Worm (Caenorhabditis elegans) whole organism, L4/young adult: ENCODE results near the gene Y50D4C.12.

Source experiments
- W03F9.2 ChIP-seq: fragments of 150-350 bp; optimal IDR thresholded peaks from 2 replicates; lab custom pipeline; 2014; ENCODE audit warnings: missing biosample characterization, missing genetic modification characterization
- dao-5 ChIP-seq: sonication (generic microtip); optimal IDR thresholded peaks from 2 replicates; lab custom pipeline; 2016; ENCODE audit warnings: missing genotype, missing genetic modification characterization, moderate library complexity, missing compliant biosample characterization
- him-1 ChIP-seq: sonication (generic microtip); optimal IDR thresholded peaks from 2 replicates; lab custom pipeline; 2016; ENCODE audit warnings: missing genotype, missing genetic modification reagents, missing genetic modification characterization, missing compliant biosample characterization

Gene Y50D4C.12

DNA sequence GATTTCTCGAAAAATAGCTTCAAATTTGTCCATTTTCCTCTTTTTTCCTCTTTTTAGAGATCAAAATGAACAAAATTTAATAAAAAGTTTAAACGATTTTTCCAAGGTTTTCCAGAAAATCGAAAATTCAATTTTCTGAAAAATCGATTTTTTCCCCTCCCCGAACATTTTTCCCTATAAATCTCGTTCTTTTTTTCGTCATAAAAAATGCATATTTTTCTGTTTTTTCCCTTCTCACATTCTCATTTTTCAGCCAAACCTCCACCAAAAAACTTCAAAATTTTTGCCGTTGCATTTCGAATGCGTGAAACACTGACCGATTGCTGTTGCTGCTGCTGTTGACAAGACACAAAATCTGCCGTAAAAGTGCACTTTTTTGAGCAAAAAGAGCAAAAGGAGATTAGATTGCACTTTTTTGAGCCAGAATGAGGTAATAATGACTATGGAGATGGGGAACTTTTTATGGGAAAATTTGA, at the start of gene Y50D4C.12, which contains the start of gene unc-34:
Gene Y50D4C.12 (plus strand): TSS at position 301 of the 476 bp plus-strand sequence.
Gene unc-34 (plus strand): TSS at position 426 of the 476 bp plus-strand sequence.
- TF ChIP-seq W03F9.2 (tag; lab: Kevin White, UChicago) (no peak), dao-5 (tag; lab: Kevin White, UChicago) (no peak), him-1 (no peak)

DNA sequence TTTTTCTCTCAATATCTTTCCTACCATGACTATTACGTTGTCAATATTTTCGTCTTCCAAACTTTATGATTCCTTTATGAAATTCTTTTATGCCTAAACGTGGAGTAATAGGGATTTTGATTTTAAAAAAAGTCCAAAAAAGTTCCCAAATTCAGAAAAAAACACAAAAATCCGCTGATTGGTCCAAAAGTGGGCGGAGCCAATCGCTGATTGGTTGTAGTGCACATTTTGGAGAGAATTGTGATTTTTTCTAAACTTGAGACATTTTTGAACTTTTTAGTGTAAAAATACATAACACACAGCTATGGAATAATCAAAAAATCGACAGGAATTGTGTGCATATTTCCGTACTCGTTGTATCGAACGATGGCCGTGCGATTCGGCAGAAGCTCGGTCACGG, 43.0 kb upstream of the Y50D4C.12 start:
- no peak for TF ChIP-seq him-1
- no peak for TF ChIP-seq dao-5 (tag; lab: Kevin White, UChicago)
- TF ChIP-seq W03F9.2 (tag; lab: Kevin White, UChicago), result no peak

DNA sequence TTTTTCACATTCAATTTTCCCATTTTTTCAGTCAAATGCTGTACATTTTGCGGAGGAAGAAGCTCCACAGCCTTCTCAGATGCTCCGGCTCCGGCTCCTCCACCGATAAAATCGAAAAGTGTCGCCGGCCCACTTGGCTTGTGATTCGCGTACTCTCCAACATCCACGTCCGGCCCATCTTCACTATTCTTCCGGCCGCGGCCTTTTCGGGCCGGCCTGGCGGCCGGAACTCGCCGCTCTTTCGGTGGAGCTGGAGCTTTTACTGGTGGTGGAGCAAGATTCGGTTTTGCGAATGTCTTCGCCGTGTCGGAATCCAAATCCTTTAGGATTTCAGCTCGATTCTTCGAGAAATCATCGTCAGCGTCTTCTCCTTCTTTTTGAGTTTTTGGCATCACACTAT, 39.8 kb upstream of the Y50D4C.12 start:
- no peak for TF ChIP-seq W03F9.2 (tag; lab: Kevin White, UChicago)
- TF ChIP-seq dao-5 (tag; lab: Kevin White, UChicago), result no peak
- no peak for TF ChIP-seq him-1

DNA sequence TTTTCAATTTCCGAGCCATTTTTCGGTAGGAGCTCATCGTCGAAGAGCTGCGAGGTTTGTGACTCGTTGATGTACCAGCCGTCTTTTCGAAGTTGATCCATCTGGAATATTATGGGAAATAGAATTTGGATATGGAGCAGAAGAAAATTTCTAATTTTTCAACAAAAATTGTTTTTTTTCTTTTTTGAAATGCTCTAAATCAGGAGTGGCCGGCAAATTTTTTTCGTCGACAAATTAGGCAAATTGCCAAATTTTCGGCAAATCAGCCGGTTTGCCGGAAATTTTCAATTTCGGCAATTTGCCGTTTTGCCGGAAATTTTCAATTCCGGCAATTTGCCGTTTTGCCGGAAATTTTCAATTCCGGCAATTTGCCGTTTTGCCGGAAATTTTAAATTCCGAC, 37.2 kb upstream of the Y50D4C.12 start, which contains the start of gene Y50D4C.3:
Gene Y50D4C.3 (minus strand): TSS at position 101 of the 400 bp plus-strand sequence.
- TF ChIP-seq him-1 (no peak), dao-5 (tag; lab: Kevin White, UChicago) (no peak), W03F9.2 (tag; lab: Kevin White, UChicago) (no peak)

DNA sequence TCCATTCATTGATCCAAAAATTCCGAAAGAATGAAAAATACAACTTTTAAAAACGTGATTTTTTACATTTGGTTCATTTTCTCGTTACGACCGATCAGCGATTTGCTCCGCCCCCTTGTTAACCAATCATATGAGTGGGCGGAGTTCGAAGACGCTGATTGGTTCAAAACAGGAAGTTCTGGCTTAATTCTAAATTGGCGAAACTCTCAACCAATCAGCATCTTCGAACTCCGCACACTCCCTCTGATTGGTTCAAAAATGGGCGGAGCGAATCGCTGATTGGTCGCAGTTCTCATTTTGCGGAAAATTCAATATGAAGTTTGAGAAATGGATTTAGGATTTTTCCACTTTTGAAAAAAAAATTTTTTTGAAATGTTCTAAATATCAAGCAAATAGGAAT, 36.6 kb upstream of the Y50D4C.12 start:
- no peak for TF ChIP-seq him-1
- TF ChIP-seq dao-5 (tag; lab: Kevin White, UChicago), result no peak
- TF ChIP-seq W03F9.2 (tag; lab: Kevin White, UChicago), result no peak

DNA sequence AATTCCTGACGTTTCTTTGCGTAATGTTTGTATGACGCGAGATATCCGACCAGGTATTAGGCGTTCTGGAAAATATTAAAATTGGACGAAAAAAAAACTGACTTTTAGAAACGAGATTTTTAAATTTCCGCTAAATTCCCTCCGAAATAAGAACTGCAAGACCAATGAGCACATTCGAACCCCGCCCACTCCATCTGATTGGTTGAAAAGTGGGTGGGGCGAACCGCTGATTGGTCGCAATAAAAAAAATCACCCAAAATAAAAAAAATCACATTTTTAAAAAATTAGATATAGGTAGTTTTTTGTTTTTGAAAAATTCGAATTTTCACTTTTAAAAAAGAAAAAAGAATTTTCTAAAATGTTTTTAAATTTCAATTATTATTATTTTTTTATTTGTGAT, 33.3 kb upstream of the Y50D4C.12 start:
- TF ChIP-seq him-1 (no peak), W03F9.2 (tag; lab: Kevin White, UChicago) (no peak), dao-5 (tag; lab: Kevin White, UChicago) (no peak)

DNA sequence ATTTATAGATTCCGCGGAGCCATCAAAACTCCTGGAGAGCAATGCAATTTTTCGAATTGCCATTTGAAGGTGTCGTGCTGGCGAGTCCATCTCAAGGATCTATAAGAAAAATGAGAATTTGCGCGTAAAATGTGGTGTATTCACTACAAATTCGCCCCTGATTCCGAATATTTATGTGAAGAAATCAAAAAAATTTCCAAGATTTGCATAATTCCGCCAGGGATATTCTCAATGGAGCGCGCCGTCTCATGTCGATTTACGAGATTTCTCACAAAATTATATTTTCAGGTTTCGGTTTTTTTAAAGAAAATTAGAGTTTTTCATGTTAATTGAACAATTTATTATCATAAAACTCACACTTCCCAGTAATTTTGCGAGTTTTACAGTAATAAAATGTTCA, 32.6 kb upstream of the Y50D4C.12 start, which contains the start of gene Y50D4C.6:
Gene Y50D4C.6 (minus strand): TSS at position 101 of the 400 bp plus-strand sequence.
- no peak for TF ChIP-seq W03F9.2 (tag; lab: Kevin White, UChicago)
- TF ChIP-seq dao-5 (tag; lab: Kevin White, UChicago), result no peak
- no peak for TF ChIP-seq him-1

DNA sequence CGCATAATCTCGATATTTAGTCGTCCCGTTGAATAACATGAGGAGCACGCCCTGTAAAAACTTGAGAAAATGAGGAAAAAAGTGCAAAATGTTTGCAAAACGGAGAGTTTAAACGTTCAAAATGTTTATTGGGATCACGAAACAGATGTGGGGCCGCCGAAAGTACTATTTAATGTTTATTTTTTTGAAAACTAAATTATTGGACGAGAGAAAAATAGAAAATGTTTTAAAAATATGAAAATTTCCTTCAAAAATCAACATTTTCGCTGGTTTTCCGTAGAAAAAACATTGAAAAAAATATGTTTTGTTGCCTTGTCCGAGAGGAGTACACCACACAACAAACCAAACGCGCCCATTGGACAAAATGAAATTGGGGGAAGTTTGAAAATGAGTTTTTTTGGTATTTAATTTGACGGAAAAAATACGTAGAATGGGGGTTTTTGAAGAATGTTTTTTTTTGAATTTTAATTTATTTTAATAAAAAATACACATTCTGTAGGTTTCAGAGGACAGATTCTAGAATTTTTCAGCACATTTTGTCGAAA, 17.6 kb upstream of the Y50D4C.12 start, which contains the start of gene sqv-6:
Gene sqv-6 (minus strand): TSS at position 51 of the 545 bp plus-strand sequence.
- peak; percentile 51 for TF ChIP-seq him-1
- TF ChIP-seq W03F9.2 (tag; lab: Kevin White, UChicago), result no peak

DNA sequence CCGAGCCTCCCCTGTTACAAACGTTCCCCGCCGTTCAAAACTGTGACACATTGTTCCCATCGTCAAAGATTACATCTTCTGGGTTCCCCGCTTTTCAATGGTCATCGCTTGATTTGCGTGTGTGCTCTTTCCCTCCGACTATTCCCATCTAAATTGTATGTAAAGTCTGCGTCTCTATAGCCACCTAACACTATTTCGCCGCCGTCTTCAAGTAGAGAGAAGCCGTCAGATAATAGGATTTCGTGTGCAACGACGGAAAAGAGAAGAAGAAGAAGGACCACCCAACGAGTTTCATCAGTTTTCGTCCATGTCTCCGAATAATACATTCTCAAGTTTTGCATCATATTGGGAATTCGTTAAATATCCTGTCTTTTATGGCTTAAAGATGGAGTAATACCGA, 16.2 kb upstream of the Y50D4C.12 start:
- TF ChIP-seq dao-5 (tag; lab: Kevin White, UChicago) (no peak), him-1 (no peak), W03F9.2 (tag; lab: Kevin White, UChicago) (no peak)

DNA sequence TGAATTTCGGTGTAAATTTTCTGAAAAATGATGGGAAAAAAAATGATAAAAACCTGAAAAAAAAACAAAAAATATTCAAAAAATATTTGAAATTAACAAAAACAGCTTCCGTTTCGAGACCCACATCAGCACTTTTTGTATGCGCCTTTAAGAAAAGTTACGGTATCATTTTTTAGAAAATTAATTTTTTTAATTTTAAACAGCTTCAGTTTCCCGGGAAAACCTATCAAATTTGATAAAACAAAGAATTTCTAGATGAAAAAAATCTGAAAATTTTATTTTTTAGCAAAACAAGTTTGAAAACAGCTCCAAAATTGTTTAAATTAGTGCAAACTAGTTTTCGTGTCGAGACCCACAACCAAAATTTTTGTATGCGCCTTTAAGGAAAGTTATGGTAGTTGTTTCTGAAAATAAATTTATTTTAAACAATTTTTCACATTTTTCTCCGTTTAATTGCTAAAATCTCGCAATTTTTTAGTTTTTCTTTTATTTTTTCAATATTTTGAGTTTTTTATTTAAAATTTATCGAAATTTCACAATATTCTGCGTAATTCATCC, 13.3 kb upstream of the Y50D4C.12 start:
- TF ChIP-seq him-1 (no peak), dao-5 (tag; lab: Kevin White, UChicago) (no peak), W03F9.2 (tag; lab: Kevin White, UChicago) (no peak)

DNA sequence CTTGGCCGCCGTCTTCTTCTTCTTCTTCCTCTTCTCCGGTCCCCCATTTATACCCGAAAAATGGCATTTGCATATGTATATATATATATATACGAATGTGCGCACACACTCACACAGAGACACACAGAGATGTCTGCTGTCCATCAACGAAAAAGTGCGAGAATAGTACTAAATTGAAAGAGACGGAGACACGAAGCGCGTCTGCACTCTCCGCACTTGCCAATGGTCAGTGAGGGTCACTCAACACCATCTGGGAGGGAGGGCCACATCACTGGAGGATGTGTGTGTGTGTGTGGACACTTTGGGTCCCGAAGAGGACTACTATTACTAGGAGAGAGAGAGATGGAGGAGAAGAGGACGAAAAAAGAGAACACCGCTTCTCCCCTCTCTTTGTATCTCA, 7.2 kb upstream of the Y50D4C.12 start:
- TF ChIP-seq him-1 (peak; percentile 79), dao-5 (tag; lab: Kevin White, UChicago) (no peak), W03F9.2 (tag; lab: Kevin White, UChicago) (no peak)

DNA sequence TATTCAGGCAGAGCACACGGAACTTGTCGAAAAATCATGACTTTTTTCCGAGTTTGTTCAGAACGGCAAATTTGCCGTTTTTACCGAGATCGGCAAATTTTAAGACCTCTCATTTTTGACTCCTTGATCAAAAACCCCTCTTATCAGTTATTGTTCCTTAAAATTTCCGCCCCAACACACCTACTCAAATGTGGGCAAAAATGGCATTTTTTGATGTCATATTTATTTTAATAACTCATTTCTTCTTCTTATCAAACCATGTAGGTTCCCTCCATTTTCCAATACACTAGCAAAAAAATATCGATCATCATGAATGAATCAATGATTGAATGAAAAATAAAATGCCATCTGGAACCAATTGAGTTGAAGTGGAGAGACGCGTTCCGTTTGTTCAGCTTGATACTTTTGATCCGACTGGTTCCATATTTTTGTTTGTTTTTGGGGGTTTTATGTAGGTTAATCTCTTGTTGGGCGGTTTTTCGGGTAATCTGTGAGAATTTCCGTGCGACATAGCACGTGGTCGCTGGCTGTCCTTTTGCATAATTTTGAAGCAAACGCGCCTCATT, 5.8 kb upstream of the Y50D4C.12 start:
- TF ChIP-seq him-1, result no peak
- no peak for TF ChIP-seq dao-5 (tag; lab: Kevin White, UChicago)
- TF ChIP-seq W03F9.2 (tag; lab: Kevin White, UChicago), result no peak

DNA sequence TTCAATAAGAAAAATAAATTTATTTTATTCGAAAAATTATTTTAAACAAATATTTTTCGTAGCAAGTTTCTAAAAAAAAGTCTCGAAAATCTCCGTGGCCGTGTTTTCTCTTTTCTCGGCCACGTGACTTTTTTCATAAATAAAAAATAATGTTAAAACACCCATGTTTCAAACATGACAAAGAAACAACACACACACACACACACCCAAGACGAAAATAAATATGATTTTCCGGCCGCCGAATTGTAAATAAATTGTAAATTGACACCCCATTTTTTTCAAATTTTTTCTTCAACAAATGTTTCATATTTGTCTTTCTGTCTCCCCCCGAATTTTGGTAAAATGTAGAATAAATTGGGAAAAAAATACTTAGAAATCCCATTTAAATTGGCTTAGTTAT, 4.5 kb upstream of the Y50D4C.12 start:
- no peak for TF ChIP-seq him-1
- no peak for TF ChIP-seq W03F9.2 (tag; lab: Kevin White, UChicago)
- no peak for TF ChIP-seq dao-5 (tag; lab: Kevin White, UChicago)

DNA sequence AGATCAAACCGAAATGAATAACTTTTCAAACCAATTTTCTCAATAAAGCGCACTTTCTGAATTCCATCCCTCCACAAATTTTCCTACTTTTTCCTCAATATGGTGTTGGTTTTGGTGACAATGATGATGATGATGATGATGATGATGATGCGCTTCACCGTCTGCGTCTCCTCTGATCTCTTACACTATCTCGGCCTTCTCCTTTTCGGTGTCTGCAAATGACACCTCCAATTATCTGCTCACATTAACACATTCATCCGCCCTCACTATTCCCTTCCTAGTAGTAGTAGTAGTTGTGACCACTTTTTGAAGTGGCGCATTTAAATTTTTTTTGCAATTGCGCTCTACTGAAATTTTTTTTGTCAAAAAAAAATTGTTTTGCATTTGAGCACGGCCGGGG, 3.8 kb upstream of the Y50D4C.12 start:
- no peak for TF ChIP-seq W03F9.2 (tag; lab: Kevin White, UChicago)
- TF ChIP-seq dao-5 (tag; lab: Kevin White, UChicago), result no peak
- TF ChIP-seq him-1, result no peak
